Worm (Caenorhabditis elegans): ENCODE measurements around the gene B0250.18.

Gene B0250.18

ce11 chrV:20417809-20418208 is 42.9 kb downstream of the B0250.18 start (continued):
- TF ChIP-seq athp-1 (tag; optimal IDR thresholded peaks at IDR 0.05) (no peak), die-1 (tag; optimal IDR thresholded peaks at IDR 0.05) (no peak), snpc-1.1 (tag; optimal IDR thresholded peaks at IDR 0.05; ENCODE audit: insufficient read depth) (no peak), rcor-1 (GFP tag; IDR thresholded peaks at IDR 0.05) (no peak), hmg-20 (GFP tag; IDR thresholded peaks at IDR 0.05) (no peak), sdz-38 (tag; optimal IDR thresholded peaks at IDR 0.05) (no peak), attf-3 (GFP tag; conservative IDR thresholded peaks at IDR 0.05) (no peak), snpc-3.4 (tag; optimal IDR thresholded peaks at IDR 0.05) (no peak), nhr-80 (tag; optimal IDR thresholded peaks at IDR 0.05) (peak; percentile 15)

- no peak for TF ChIP-seq ccch-3 (GFP tag; optimal IDR thresholded peaks at IDR 0.05)
- TF ChIP-seq cebp-1 (GFP tag; IDR thresholded peaks at IDR 0.05), result peak; percentile 19; the same call in 1 of the 2 replicates
- TF ChIP-seq cebp-1 (tag; optimal IDR thresholded peaks at IDR 0.05), result peak; percentile 60
- no peak for TF ChIP-seq tlf-1 (GFP tag; optimal IDR thresholded peaks at IDR 0.05)
- TF ChIP-seq hlh-26 (GFP tag; conservative IDR thresholded peaks at IDR 0.05), result no peak
- TF ChIP-seq nhr-80 (tag; optimal IDR thresholded peaks at IDR 0.05), result peak; percentile 14
- TF ChIP-seq ets-4 (GFP tag; optimal IDR thresholded peaks at IDR 0.05), result no peak
- no peak for TF ChIP-seq F37B4.10 (GFP tag; IDR thresholded peaks at IDR 0.05)
- no peak for TF ChIP-seq mel-28 (tag; optimal IDR thresholded peaks at IDR 0.05; ENCODE audit: borderline replicate concordance)
- no peak for TF ChIP-seq ZK185.1 (tag; optimal IDR thresholded peaks at IDR 0.05; ENCODE audit: poor library complexity, severe bottlenecking)
- no peak for TF ChIP-seq T26A5.8 (tag; optimal IDR thresholded peaks at IDR 0.05)
- no peak for TF ChIP-seq hlh-12 (tag; optimal IDR thresholded peaks at IDR 0.05)
- no peak for TF ChIP-seq egl-44 (GFP tag; IDR thresholded peaks at IDR 0.05)
These were observed 43.9 kb downstream of the B0250.18 start for ce11 chrV:20416790-20417189.

ce11 chrV:20416335-20416734 is 44.4 kb downstream of the B0250.18 start:
- no peak for TF ChIP-seq lin-35 (GFP tag; optimal IDR thresholded peaks at IDR 0.05)
- TF ChIP-seq ceh-27 (GFP tag; optimal IDR thresholded peaks at IDR 0.05), result no peak
- no peak for TF ChIP-seq ZK185.1 (tag; optimal IDR thresholded peaks at IDR 0.05; ENCODE audit: poor library complexity, severe bottlenecking)
- TF ChIP-seq F22D6.2 (tag; optimal IDR thresholded peaks at IDR 0.05), result no peak
- no peak for TF ChIP-seq F49E8.2 (tag; optimal IDR thresholded peaks at IDR 0.05; ENCODE audit: insufficient read depth)
- TF ChIP-seq hmg-1.2 (GFP tag; IDR thresholded peaks at IDR 0.05), result no peak
- no peak for TF ChIP-seq gei-17 (GFP tag; optimal IDR thresholded peaks at IDR 0.05)
- no peak for TF ChIP-seq F37B4.10 (GFP tag; IDR thresholded peaks at IDR 0.05)
- TF ChIP-seq snpc-1.1 (tag; optimal IDR thresholded peaks at IDR 0.05; ENCODE audit: insufficient read depth), result no peak
- no peak for TF ChIP-seq ccch-3 (GFP tag; optimal IDR thresholded peaks at IDR 0.05)
- no peak for TF ChIP-seq F55B11.4 (tag; optimal IDR thresholded peaks at IDR 0.05; ENCODE audit: borderline replicate concordance, insufficient read depth)
- no peak for TF ChIP-seq egl-44 (GFP tag; IDR thresholded peaks at IDR 0.05)
- TF ChIP-seq B0035.1 (tag; optimal IDR thresholded peaks at IDR 0.05), result no peak
- no peak for TF ChIP-seq mxl-1 (tag; optimal IDR thresholded peaks at IDR 0.05)
- no peak for TF ChIP-seq ceh-40 (GFP tag; IDR thresholded peaks at IDR 0.05)

DNA sequence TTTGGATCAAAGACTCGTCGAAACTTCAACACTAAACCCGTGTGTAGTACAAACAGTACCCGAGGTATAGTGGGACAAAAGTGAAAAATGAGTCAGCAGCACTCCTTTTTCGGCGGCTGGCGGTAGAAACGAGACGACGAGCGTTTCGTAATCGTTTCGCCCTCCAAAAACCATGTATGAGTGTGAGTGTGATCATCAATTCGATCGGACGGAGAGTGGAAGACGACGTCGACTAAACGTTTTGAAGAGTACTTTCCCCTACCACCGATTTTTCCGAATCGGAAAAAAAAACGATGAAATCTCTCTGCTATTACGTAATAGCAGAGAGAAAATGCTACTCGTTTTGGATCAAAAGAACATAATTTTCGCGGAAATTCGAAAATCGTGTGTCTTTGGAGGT is 45.3 kb downstream of the B0250.18 start:
- TF ChIP-seq ztf-3 (GFP tag; optimal IDR thresholded peaks at IDR 0.05) (no peak), cebp-1 (GFP tag; IDR thresholded peaks at IDR 0.05) (no peak), cebp-1 (tag; optimal IDR thresholded peaks at IDR 0.05) (peak; percentile 75), nhr-179 (tag; optimal IDR thresholded peaks at IDR 0.05) (no peak), ztf-26 (tag; optimal IDR thresholded peaks at IDR 0.05) (no peak), B0336.3 (GFP tag; IDR thresholded peaks at IDR 0.05) (no peak)

All from whole organism, young adult.